Worm (Caenorhabditis elegans) whole organism, young adult: ENCODE results near the gene arp-1.

ENCODE experiments used
- attf-3 ChIP-seq: fragments of 200-800 bp; sonication (Bioruptor generic); conservative IDR thresholded peaks from 2 replicates; pipeline ENCODE4 v1.3.6; 2022; ENCODE audit warnings: missing genetic modification reagents, missing genetic modification characterization, missing compliant biosample characterization
- egrh-3 ChIP-seq: fragments of 200-800 bp; sonication (Bioruptor generic); IDR thresholded peaks from 2 replicates; pipeline ENCODE4 v1.3.6; 2022; ENCODE audit warnings: missing genetic modification reagents, missing genetic modification characterization, missing compliant biosample characterization
- let-526 ChIP-seq: fragments of 200-800 bp; sonication (Bioruptor generic); IDR thresholded peaks from 2 replicates; pipeline ENCODE4 v1.3.6; 2022; ENCODE audit warnings: missing genetic modification reagents, missing genetic modification characterization, missing compliant biosample characterization
- unc-62 ChIP-seq: fragments of 150-350 bp; optimal IDR thresholded peaks from 2 replicates; lab custom pipeline; 2014; ENCODE audit warnings: missing biosample characterization, missing genetic modification reagents, missing genetic modification characterization

- TF ChIP-seq attf-3 (GFP tag; lab: Robert Waterston, UW), result no peak
- TF ChIP-seq let-526 (GFP tag; lab: Robert Waterston, UW), result no peak
- no peak for TF ChIP-seq egrh-3 (GFP tag; lab: Robert Waterston, UW)
- TF ChIP-seq unc-62 (GFP tag; lab: Kevin White, UChicago), result no peak
Measured at ce11 chrII:15135886-15136285, 15.8 kb downstream of the arp-1 start, which contains the start of gene Y53F4B.25.
